Fruit fly (Drosophila melanogaster) whole organism, embryonic: Measurements from ENCODE around the gene CG4278.

ENCODE experiments used
- Atf6 ChIP-seq: fragments of 200-800 bp; sonication (Bioruptor generic); IDR thresholded peaks from 2 replicates; pipeline ENCODE4 v1.3.6; 2022; ENCODE audit warnings: missing biosample characterization, missing genetic modification characterization
- Bteb2 ChIP-seq: fragments of 200-800 bp; sonication (Bioruptor generic); optimal IDR thresholded peaks from 2 replicates; lab custom pipeline; 2016; ENCODE audit warnings: missing biosample characterization, missing genetic modification characterization
- CG11504 ChIP-seq: fragments of 200-800 bp; sonication (Bioruptor generic); optimal IDR thresholded peaks from 3 replicates; lab custom pipeline; 2019; ENCODE audit warnings: missing biosample characterization, mild to moderate bottlenecking, missing genetic modification characterization, moderate library complexity
- CG15479 ChIP-seq: fragments of 200-800 bp; sonication (Bioruptor generic); optimal IDR thresholded peaks from 3 replicates; lab custom pipeline; 2019; ENCODE audit warnings: missing biosample characterization, mild to moderate bottlenecking, missing genetic modification characterization, moderate library complexity
- CG17359 ChIP-seq: fragments of 200-800 bp; sonication (Bioruptor generic); optimal IDR thresholded peaks from 3 replicates; lab custom pipeline; 2018; ENCODE audit warnings: missing biosample characterization, mild to moderate bottlenecking, missing genetic modification characterization, moderate library complexity
- Dad ChIP-seq: fragments of 200-800 bp; sonication (Bioruptor generic); optimal IDR thresholded peaks from 3 replicates; lab custom pipeline; 2016; ENCODE audit warnings: missing biosample characterization, missing genetic modification characterization
- HLH54F ChIP-seq: fragments of 200-800 bp; sonication (Bioruptor generic); optimal IDR thresholded peaks from 3 replicates; lab custom pipeline; 2016; ENCODE audit warnings: missing biosample characterization, missing genetic modification characterization
- HmgZ ChIP-seq: fragments of 200-800 bp; sonication (Bioruptor generic); optimal IDR thresholded peaks from 2 replicates; lab custom pipeline; 2018; ENCODE audit warnings: missing biosample characterization, mild to moderate bottlenecking, missing genetic modification characterization
- fru ChIP-seq: fragments of >200 bp; optimal IDR thresholded peaks from 2 replicates; lab custom pipeline; 2017
- knrl ChIP-seq: fragments of 200-800 bp; sonication (Bioruptor generic); IDR thresholded peaks from 3 replicates; pipeline ENCODE4 v1.3.6; 2022; ENCODE audit warnings: missing biosample characterization, missing genetic modification characterization; ENCODE audit not compliant: partially characterized antibody
- sna ChIP-seq: fragments of 200-800 bp; sonication (Bioruptor generic); IDR thresholded peaks from 2 replicates; pipeline ENCODE4 v1.3.6; 2022; ENCODE audit warnings: missing biosample characterization, missing genetic modification characterization; ENCODE audit not compliant: partially characterized antibody
- sr ChIP-seq: fragments of 200-800 bp; sonication (Bioruptor generic); IDR thresholded peaks from 3 replicates; pipeline ENCODE4 v1.3.6; 2022; ENCODE audit warnings: missing biosample characterization, missing genetic modification characterization
- wor ChIP-seq: fragments of 200-800 bp; sonication (Bioruptor generic); IDR thresholded peaks from 2 replicates; pipeline ENCODE4 v1.3.6; 2022; ENCODE audit warnings: missing biosample characterization, missing genetic modification characterization

DNA sequence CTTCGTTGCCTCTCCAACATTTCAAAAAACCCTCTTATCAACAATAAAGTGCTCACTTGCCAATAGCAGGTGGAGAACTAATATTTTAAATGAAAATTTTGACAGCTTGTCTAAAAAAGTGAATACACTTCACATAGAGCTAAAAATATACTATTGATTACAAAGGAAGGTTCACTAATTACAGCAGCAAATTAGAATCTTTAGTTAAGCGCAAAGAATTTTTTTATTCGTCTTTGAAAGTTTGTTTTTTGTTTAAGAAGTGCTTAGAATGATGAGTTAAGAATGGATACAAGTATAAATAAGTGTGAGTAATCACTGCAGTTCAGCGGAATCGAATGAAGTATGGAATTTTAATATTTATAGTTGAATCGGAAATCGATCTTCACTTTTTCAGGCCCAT is 15.4 kb downstream of the CG4278 start, which contains the start of gene CG44405:
- TF ChIP-seq Bteb2 (GFP tag; lab: Kevin White, UChicago): no peak
- no peak for TF ChIP-seq knrl
- TF ChIP-seq fru (lab: Kevin White, UChicago): no peak
- no peak for TF ChIP-seq sr (GFP tag; lab: Robert Waterston, UW)
- no peak for TF ChIP-seq CG11504 (tag; lab: Kevin White, UChicago)
- no peak for TF ChIP-seq Atf6 (GFP tag; lab: Robert Waterston, UW)
- TF ChIP-seq CG15479 (GFP tag; lab: Kevin White, UChicago): no peak
- no peak for TF ChIP-seq sna (GFP tag; lab: Robert Waterston, UW)
- no peak for TF ChIP-seq CG17359
- no peak for TF ChIP-seq HmgZ
- no peak for TF ChIP-seq Dad
- TF ChIP-seq HLH54F (GFP tag; lab: Kevin White, UChicago): no peak
- no peak for TF ChIP-seq wor (GFP tag; lab: Robert Waterston, UW)
